Fruit fly (Drosophila melanogaster) Kc167 (cell line): ENCODE measurements around the gene D12.

ENCODE experiments used
- Myc ChIP-seq: fragments of >200 bp; optimal IDR thresholded peaks from 2 replicates; lab custom pipeline; 2017; ENCODE audit warnings: missing external identifiers
- h ChIP-seq: fragments of >200 bp; optimal IDR thresholded peaks from 3 replicates; lab custom pipeline; 2018; ENCODE audit warnings: missing external identifiers
- insv ChIP-seq: fragments of >200 bp; optimal IDR thresholded peaks from 3 replicates; lab custom pipeline; 2018; ENCODE audit warnings: missing external identifiers
- psq ChIP-seq: fragments of >200 bp; optimal IDR thresholded peaks from 2 replicates; lab custom pipeline; 2017; ENCODE audit warnings: missing external identifiers
- ttk ChIP-seq: sonication (Bioruptor generic); optimal IDR thresholded peaks from 2 replicates; lab custom pipeline; 2017; ENCODE audit warnings: missing external identifiers

DNA sequence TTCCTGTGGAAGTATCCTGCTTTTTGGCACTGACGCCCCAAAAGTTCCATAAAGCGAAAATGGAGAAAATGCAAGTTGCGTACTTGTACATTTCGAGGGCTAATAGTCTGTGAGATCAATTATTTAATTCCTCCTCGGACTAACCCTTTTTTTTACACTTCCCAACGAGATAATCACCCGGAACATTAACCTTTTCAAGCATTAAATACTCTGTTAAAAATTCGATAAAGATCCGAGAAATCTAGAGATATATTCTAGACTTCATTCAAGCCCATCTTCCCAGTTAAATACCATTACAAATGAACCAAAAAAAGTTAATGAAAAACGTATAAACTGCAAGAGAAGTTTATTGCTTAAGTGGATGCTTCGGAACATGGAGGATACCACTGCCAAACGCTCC, 43.0 kb downstream of the D12 start, which contains the start of gene lectin-29Ca:
- TF ChIP-seq h (lab: Kevin White, UChicago), result no peak
- TF ChIP-seq psq, result no peak
- no peak for TF ChIP-seq Myc (lab: Kevin White, UChicago)
- TF ChIP-seq insv, result no peak
- TF ChIP-seq ttk (lab: Kevin White, UChicago), result no peak
